Fruit fly (Drosophila melanogaster): ENCODE results near the gene CG9588.

The CG9588 gene

DNA sequence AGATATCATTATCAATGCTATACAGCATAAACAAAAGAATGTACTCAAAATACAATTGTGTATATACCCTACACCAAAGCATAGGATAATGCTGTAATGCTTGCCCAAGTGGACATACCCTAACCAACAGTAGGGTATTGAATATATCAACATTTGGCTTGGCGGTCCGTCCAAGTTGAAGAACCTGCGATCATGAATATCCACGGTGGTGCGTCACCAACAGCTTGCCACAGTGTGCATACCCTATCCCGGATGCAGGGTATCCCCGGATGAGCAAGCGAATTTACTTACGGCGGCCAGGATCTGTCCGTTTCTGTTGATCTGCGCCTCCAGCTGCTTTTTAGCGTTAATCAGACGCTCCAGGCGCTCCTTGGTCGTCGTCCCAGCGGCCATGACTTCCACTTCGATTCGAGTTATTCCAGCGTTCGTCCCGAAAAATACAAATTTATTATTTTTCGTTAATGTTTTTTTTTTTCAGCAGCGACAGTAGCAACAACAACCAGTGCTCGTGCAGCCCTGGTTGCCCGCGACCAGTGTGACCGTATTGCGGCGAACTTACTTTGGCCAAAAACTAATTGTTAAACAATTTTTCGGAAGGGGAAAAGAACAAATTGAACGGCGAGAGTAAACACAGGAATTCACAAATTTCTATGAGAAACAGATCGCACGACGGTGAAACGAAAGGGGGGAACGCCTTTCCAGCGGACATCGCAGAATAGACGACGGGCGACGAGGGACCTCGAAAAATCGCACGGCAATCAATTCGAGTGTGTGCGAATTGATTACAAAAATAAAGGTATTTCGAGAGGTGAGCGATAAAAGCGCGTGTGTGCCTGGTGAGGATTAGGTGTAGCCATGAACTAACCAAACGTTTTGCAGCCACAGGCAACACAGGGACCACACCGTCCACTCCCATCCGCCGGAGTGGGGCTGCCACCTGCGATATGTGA lies at the start of gene CG9588, which contains the start of gene Lkb1:
TSS of gene CG9588 (minus strand) at position 545 of the 950 bp plus-strand sequence.
TSS of gene Lkb1 (plus strand) at position 413 of the 950 bp plus-strand sequence.
- TF ChIP-seq Mnt (GFP tag; optimal IDR thresholded peaks at IDR 0.05): peak; percentile 37
- TF ChIP-seq CG14711 (tag; optimal IDR thresholded peaks at IDR 0.05): peak; percentile 15
- peak; percentile 19 for TF ChIP-seq Hr96 (GFP tag; optimal IDR thresholded peaks at IDR 0.05)
- TF ChIP-seq toe (GFP tag; optimal IDR thresholded peaks at IDR 0.05): no peak
- peak; percentile 21 for TF ChIP-seq CG7045 (GFP tag; optimal IDR thresholded peaks at IDR 0.05)
- TF ChIP-seq bab1 (GFP tag; optimal IDR thresholded peaks at IDR 0.05): peak; percentile 21
- peak; percentile 12 for TF ChIP-seq tj (GFP tag; optimal IDR thresholded peaks at IDR 0.05)
- TF ChIP-seq CG12768 (GFP tag; optimal IDR thresholded peaks at IDR 0.05): peak; percentile 30
- TF ChIP-seq cnc (optimal IDR thresholded peaks at IDR 0.05): peak in 1 of 2 experiments; percentile 31
- no peak for TF ChIP-seq cic (GFP tag; optimal IDR thresholded peaks at IDR 0.05)
- peak; percentile 13 for TF ChIP-seq CG7101 (tag; optimal IDR thresholded peaks at IDR 0.05)
- TF ChIP-seq Crg-1 (GFP tag; optimal IDR thresholded peaks at IDR 0.05): no peak
- no peak for TF ChIP-seq CG5204 (GFP tag; optimal IDR thresholded peaks at IDR 0.05)
- peak; percentile 33 for TF ChIP-seq CG11617 (GFP tag; optimal IDR thresholded peaks at IDR 0.05)
- TF ChIP-seq Clk (GFP tag; optimal IDR thresholded peaks at IDR 0.05): no peak
- TF ChIP-seq pad (GFP tag; optimal IDR thresholded peaks at IDR 0.05): peak; percentile 95
- TF ChIP-seq kay (GFP tag; ENCODE audit: borderline replicate concordance): no peak
- no peak for TF ChIP-seq CG1620 (GFP tag; optimal IDR thresholded peaks at IDR 0.05)
- no peak for TF ChIP-seq CG33017 (tag; optimal IDR thresholded peaks at IDR 0.05)
- TF ChIP-seq ovo (GFP tag; optimal IDR thresholded peaks at IDR 0.05): no peak

DNA sequence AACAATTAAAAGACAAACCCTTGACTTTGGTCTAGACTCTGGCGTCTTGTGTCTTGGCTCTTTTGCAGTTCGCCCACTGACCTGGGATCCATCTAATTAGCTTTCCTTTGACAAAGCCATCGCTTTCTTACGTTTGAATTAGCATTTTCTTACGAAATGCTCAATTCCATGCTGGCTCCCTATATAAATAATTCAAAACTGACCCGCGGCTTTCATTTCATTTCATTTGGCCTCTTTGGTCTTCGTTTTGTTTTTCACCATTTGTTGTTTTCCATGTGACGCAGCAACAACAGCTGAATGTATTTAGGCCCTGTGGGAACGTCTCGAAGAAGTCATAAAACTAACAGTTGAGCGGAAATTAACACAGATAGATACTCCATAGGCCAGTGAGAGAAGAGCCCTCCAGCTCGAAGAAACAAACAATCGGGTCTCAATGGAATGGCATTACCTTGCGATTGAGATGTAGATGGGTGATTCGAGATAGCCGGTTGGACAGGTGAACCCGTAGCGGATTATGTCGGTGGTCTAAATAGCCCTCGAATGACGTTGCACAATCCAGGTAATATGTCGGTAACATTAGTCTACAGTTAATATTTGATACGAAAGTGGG lies 47.7 kb upstream of the CG9588 start:
- no peak for TF ChIP-seq CG33017 (tag; optimal IDR thresholded peaks at IDR 0.05)
- TF ChIP-seq CG11617 (GFP tag; optimal IDR thresholded peaks at IDR 0.05): no peak
- no peak for TF ChIP-seq cnc (optimal IDR thresholded peaks at IDR 0.05)
- no peak for TF ChIP-seq Crg-1 (GFP tag; optimal IDR thresholded peaks at IDR 0.05)
- TF ChIP-seq CG5204 (GFP tag; optimal IDR thresholded peaks at IDR 0.05): no peak
- peak; percentile 7 for TF ChIP-seq kay (GFP tag; ENCODE audit: borderline replicate concordance)
- no peak for TF ChIP-seq pad (GFP tag; optimal IDR thresholded peaks at IDR 0.05)

DNA sequence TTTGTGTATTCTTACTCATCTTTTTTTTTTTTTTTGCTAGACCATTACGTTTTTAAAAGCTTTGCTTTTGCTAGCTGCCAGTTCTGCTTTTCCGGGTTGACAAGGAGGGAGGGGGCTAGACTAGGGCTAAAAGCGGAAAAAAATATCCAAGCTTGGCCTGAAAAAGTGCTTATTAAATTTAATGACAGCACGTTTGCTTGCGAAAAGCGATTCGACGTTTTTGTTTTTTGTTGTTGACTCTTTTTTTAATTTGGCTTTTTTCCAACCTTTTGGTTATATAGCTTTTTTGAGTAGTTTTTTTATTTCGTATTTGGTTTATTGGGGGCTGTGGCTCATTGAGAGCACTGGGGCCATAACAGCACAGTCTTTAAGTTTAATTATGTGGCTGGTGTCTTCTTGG lies 46.0 kb upstream of the CG9588 start:
- TF ChIP-seq Crg-1 (GFP tag; optimal IDR thresholded peaks at IDR 0.05) (no peak), CG11617 (GFP tag; optimal IDR thresholded peaks at IDR 0.05) (no peak), Clk (GFP tag; optimal IDR thresholded peaks at IDR 0.05) (no peak), tj (GFP tag; optimal IDR thresholded peaks at IDR 0.05) (peak; percentile 95), cic (GFP tag; optimal IDR thresholded peaks at IDR 0.05) (no peak), CG5204 (GFP tag; optimal IDR thresholded peaks at IDR 0.05) (no peak), Hr96 (GFP tag; optimal IDR thresholded peaks at IDR 0.05) (no peak), ovo (GFP tag; optimal IDR thresholded peaks at IDR 0.05) (no peak)

DNA sequence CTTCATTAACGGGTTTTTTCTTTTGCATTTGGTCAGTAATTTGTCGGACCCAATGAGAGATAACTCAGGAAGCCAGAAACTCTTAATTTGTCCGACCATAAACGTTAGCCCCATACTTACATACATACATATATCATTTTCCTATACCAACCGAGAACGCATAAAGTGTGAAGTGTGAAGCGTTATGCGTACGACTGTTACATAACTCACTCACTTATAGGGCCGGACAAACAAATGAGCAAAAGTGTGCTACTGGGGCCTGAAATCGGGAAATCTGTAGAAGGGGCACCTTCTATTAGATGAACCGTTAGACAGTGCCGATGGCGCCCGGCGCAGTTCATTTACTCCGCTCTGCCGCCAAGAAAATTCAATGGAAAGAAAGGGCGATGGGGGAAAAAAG lies 45.5 kb upstream of the CG9588 start:
- no peak for TF ChIP-seq Mnt (GFP tag; optimal IDR thresholded peaks at IDR 0.05)
- TF ChIP-seq Hr96 (GFP tag; optimal IDR thresholded peaks at IDR 0.05): no peak
- no peak for TF ChIP-seq Clk (GFP tag; optimal IDR thresholded peaks at IDR 0.05)
- no peak for TF ChIP-seq CG7101 (tag; optimal IDR thresholded peaks at IDR 0.05)
- TF ChIP-seq ovo (GFP tag; optimal IDR thresholded peaks at IDR 0.05): no peak
- TF ChIP-seq toe (GFP tag; optimal IDR thresholded peaks at IDR 0.05): no peak
- no peak for TF ChIP-seq CG5204 (GFP tag; optimal IDR thresholded peaks at IDR 0.05)
- no peak for TF ChIP-seq CG14711 (tag; optimal IDR thresholded peaks at IDR 0.05)
- no peak for TF ChIP-seq tj (GFP tag; optimal IDR thresholded peaks at IDR 0.05)
- no peak for TF ChIP-seq cic (GFP tag; optimal IDR thresholded peaks at IDR 0.05)
- TF ChIP-seq pad (GFP tag; optimal IDR thresholded peaks at IDR 0.05): no peak

DNA sequence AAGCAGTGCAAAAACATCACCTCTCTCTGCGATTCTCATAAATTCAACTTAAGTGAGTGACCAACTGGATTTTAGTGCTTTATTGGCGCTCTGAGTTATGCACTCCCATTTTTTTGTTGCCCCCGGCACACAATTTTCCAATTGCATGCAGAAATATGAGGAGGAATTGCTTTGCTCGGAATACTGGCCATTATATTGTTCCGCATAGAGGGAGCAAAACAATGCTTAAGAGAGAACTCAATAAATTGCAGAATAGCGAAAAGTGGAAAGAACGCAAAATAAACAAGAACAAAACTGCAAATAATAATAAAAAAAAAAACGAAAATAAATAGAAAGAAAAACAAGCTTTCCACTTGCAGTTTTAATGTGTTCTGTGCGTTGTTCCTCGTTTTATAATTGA lies 44.3 kb upstream of the CG9588 start:
- no peak for TF ChIP-seq kay (GFP tag; ENCODE audit: borderline replicate concordance)
- peak; percentile 93 for TF ChIP-seq tj (GFP tag; optimal IDR thresholded peaks at IDR 0.05)

DNA sequence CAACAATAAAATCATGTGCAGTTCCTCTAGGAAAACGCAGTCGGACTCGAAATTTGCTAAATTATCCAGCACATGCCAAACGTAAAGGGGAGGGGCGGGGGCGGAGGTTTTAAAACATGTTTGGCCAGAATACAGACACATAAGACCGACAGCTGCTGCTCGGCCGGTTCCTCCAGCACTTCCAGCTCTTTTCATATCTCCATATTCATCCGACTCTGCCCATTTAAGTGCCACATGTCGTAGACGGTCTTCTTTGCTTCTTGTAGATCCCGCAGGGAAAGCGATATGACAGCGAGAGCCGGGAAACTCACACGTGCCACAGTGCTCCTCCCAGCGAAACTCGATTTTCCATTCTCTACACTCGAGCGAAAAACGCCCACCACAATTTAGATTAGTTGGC lies 42.6 kb upstream of the CG9588 start:
- no peak for TF ChIP-seq kay (GFP tag; ENCODE audit: borderline replicate concordance)

DNA sequence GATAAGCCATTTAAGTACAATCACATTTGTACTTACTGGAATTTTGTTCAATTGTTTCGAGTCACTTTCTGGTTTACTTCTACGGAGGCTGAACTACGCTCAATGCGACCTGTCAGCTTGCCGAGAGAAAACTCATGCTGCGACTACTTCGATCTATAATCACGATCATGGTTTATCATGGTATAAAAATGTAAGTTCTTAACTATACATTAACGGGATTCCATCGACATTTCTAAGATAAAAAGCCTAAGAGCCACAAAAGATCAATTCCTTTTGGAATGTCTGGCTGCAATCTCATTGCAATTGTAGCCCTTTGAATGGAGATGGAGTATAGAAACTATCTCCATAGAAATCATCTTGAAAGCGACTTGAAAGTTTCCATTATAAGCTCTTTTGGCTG lies 41.6 kb upstream of the CG9588 start, which contains the start of gene Ubc87F:
TSS of gene Ubc87F (minus strand) at position 101 of the 400 bp plus-strand sequence.
- TF ChIP-seq CG5204 (GFP tag; optimal IDR thresholded peaks at IDR 0.05) (no peak), pad (GFP tag; optimal IDR thresholded peaks at IDR 0.05) (no peak), CG7045 (GFP tag; optimal IDR thresholded peaks at IDR 0.05) (no peak), Crg-1 (GFP tag; optimal IDR thresholded peaks at IDR 0.05) (no peak), CG14711 (tag; optimal IDR thresholded peaks at IDR 0.05) (no peak), tj (GFP tag; optimal IDR thresholded peaks at IDR 0.05) (no peak), Clk (GFP tag; optimal IDR thresholded peaks at IDR 0.05) (no peak), CG33017 (tag; optimal IDR thresholded peaks at IDR 0.05) (no peak), CG11617 (GFP tag; optimal IDR thresholded peaks at IDR 0.05) (no peak), toe (GFP tag; optimal IDR thresholded peaks at IDR 0.05) (no peak), CG1620 (GFP tag; optimal IDR thresholded peaks at IDR 0.05) (no peak), CG12768 (GFP tag; optimal IDR thresholded peaks at IDR 0.05) (no peak), kay (GFP tag; ENCODE audit: borderline replicate concordance) (no peak), ovo (GFP tag; optimal IDR thresholded peaks at IDR 0.05) (no peak), cic (GFP tag; optimal IDR thresholded peaks at IDR 0.05) (no peak)
